Fruit fly (Drosophila melanogaster) whole organism, embryonic: ENCODE measurements around the gene CG45049.

Source experiments
- Ada2b ChIP-seq: fragments of 200-800 bp; sonication (Bioruptor generic); IDR thresholded peaks from 2 replicates; pipeline ENCODE4 v1.3.6; 2022; ENCODE audit warnings: missing biosample characterization, missing genetic modification characterization
- Blimp-1 ChIP-seq: fragments of 200-800 bp; sonication (Bioruptor generic); optimal IDR thresholded peaks from 3 replicates; lab custom pipeline; 2018; ENCODE audit warnings: missing biosample characterization, missing genetic modification characterization, mild to moderate bottlenecking, moderate library complexity, missing genetic modification reagents
- CG10462 ChIP-seq: fragments of 200-800 bp; sonication (Bioruptor generic); optimal IDR thresholded peaks from 2 replicates; lab custom pipeline; 2016; ENCODE audit warnings: missing biosample characterization, missing genetic modification characterization
- CG12391 ChIP-seq: fragments of 200-800 bp; sonication (Bioruptor generic); optimal IDR thresholded peaks from 3 replicates; lab custom pipeline; 2018; ENCODE audit warnings: missing biosample characterization, mild to moderate bottlenecking, missing genetic modification characterization, moderate library complexity
- CG14860 ChIP-seq: fragments of 200-800 bp; sonication (Bioruptor generic); IDR thresholded peaks from 3 replicates; pipeline ENCODE4 v1.3.6; 2022; ENCODE audit warnings: missing biosample characterization, missing genetic modification characterization; ENCODE audit not compliant: partially characterized antibody
- CG18599 ChIP-seq: fragments of 200-800 bp; sonication (Bioruptor generic); optimal IDR thresholded peaks from 3 replicates; lab custom pipeline; 2017; ENCODE audit warnings: missing biosample characterization, missing genetic modification characterization, mild to moderate bottlenecking, moderate library complexity, missing genetic modification reagents
- CG18764 ChIP-seq: fragments of 200-800 bp; sonication (Bioruptor generic); optimal IDR thresholded peaks from 3 replicates; lab custom pipeline; 2016; ENCODE audit warnings: missing biosample characterization, missing genetic modification characterization
- CG2875 ChIP-seq: fragments of 200-800 bp; sonication (Bioruptor generic); optimal IDR thresholded peaks from 2 replicates; lab custom pipeline; 2017; ENCODE audit warnings: missing biosample characterization, mild to moderate bottlenecking, missing genetic modification characterization, missing genetic modification reagents
- CG3163 ChIP-seq: fragments of 200-800 bp; sonication (Bioruptor generic); optimal IDR thresholded peaks from 3 replicates; lab custom pipeline; 2016; ENCODE audit warnings: missing biosample characterization, missing genetic modification characterization
- CG32532 ChIP-seq: fragments of 200-800 bp; sonication (Bioruptor generic); IDR thresholded peaks from 2 replicates; pipeline ENCODE4 v1.3.6; 2022; ENCODE audit warnings: missing biosample characterization, missing genetic modification characterization
- CG6175 ChIP-seq: fragments of 200-800 bp; sonication (Bioruptor generic); IDR thresholded peaks from 3 replicates; pipeline ENCODE4 v1.3.6; 2022; ENCODE audit warnings: missing biosample characterization, missing genetic modification characterization
- CG8290 ChIP-seq, 3 experiments: fragments of 200-800 bp; sonication (Bioruptor generic); optimal IDR thresholded peaks; 2 replicates each; lab custom pipeline; 2016 to 2019; ENCODE audit warnings: missing biosample characterization in 3 of 3, missing genetic modification characterization in 3 of 3, mild to moderate bottlenecking in 2 of 3, moderate library complexity in 1 of 3
- CG9876 ChIP-seq: fragments of 200-800 bp; sonication (Bioruptor generic); optimal IDR thresholded peaks from 2 replicates; lab custom pipeline; 2016; ENCODE audit warnings: missing biosample characterization, missing genetic modification characterization
- CG9932 ChIP-seq: fragments of 200-800 bp; sonication (Bioruptor generic); IDR thresholded peaks from 2 replicates; pipeline ENCODE4 v1.3.6; 2022; ENCODE audit warnings: missing biosample characterization, missing genetic modification characterization
- CTCF ChIP-seq: fragments of 200-800 bp; sonication (Bioruptor generic); optimal IDR thresholded peaks from 2 replicates; lab custom pipeline; 2017; ENCODE audit warnings: missing biosample characterization, mild to moderate bottlenecking, missing genetic modification characterization, moderate library complexity
- D ChIP-seq, 2 experiments: fragments of 200-800 bp in 1 of 2; fragments of >200 bp in 1 of 2; sonication (Bioruptor generic) in 1 of 2; optimal IDR thresholded peaks; 2 replicates in 1 of 2; 3 replicates in 1 of 2; lab custom pipeline; 2017; ENCODE audit warnings: mild to moderate bottlenecking in 1 of 2, missing biosample characterization in 1 of 2, missing genetic modification characterization in 1 of 2, missing genetic modification reagents in 1 of 2
- Deaf1 ChIP-seq: fragments of 200-800 bp; optimal IDR thresholded peaks from 3 replicates; lab custom pipeline; 2019; ENCODE audit warnings: missing biosample characterization, mild to moderate bottlenecking, missing genetic modification characterization, moderate library complexity
- Dp ChIP-seq: fragments of 200-800 bp; sonication (Bioruptor generic); optimal IDR thresholded peaks from 2 replicates; lab custom pipeline; 2018; ENCODE audit warnings: missing biosample characterization, mild to moderate bottlenecking, missing genetic modification characterization, moderate library complexity
- Fer1 ChIP-seq: fragments of 200-800 bp; sonication (Bioruptor generic); optimal IDR thresholded peaks from 2 replicates; lab custom pipeline; 2017; ENCODE audit warnings: missing biosample characterization, mild to moderate bottlenecking, missing genetic modification characterization
- Fer2 ChIP-seq: fragments of 200-800 bp; sonication (Bioruptor generic); optimal IDR thresholded peaks from 2 replicates; lab custom pipeline; 2018; ENCODE audit warnings: missing biosample characterization, mild to moderate bottlenecking, missing genetic modification characterization, moderate library complexity
- HLHmδ ChIP-seq: fragments of 200-800 bp; sonication (Bioruptor generic); optimal IDR thresholded peaks from 2 replicates; lab custom pipeline; 2018; ENCODE audit warnings: missing biosample characterization, mild to moderate bottlenecking, missing genetic modification characterization, moderate library complexity
- HmgZ ChIP-seq: fragments of 200-800 bp; sonication (Bioruptor generic); optimal IDR thresholded peaks from 2 replicates; lab custom pipeline; 2018; ENCODE audit warnings: missing biosample characterization, mild to moderate bottlenecking, missing genetic modification characterization
- Hr51 ChIP-seq, 2 experiments: fragments of 200-800 bp; sonication (Bioruptor generic); optimal IDR thresholded peaks; 2 replicates in 1 of 2; 3 replicates in 1 of 2; lab custom pipeline; 2016 to 2018; ENCODE audit warnings: missing biosample characterization in 2 of 2, missing genetic modification characterization in 2 of 2, mild to moderate bottlenecking in 1 of 2, moderate library complexity in 1 of 2
- Rx ChIP-seq: fragments of 200-800 bp; sonication (Bioruptor generic); IDR thresholded peaks from 2 replicates; pipeline ENCODE4 v1.3.6; 2022; ENCODE audit warnings: missing biosample characterization, missing genetic modification characterization
- Sox102F ChIP-seq: fragments of 200-800 bp; sonication (Bioruptor generic); optimal IDR thresholded peaks from 2 replicates; lab custom pipeline; 2018; ENCODE audit warnings: missing biosample characterization, mild to moderate bottlenecking, missing genetic modification characterization, moderate library complexity
- Trl ChIP-seq, 3 experiments: fragments of >200 bp in 2 of 3; fragments of 200-800 bp in 1 of 3; sonication (Bioruptor generic) in 1 of 3; optimal IDR thresholded peaks; 2 replicates in 1 of 3; 3 replicates in 2 of 3; lab custom pipeline; 2016 to 2017; ENCODE audit warnings: missing biosample characterization in 1 of 3, missing genetic modification characterization in 1 of 3
- Xrp1 ChIP-seq: fragments of 200-800 bp; sonication (Bioruptor generic); IDR thresholded peaks from 2 replicates; pipeline ENCODE4 v1.3.6; 2022; ENCODE audit warnings: missing biosample characterization, missing genetic modification characterization
- ara ChIP-seq: fragments of 200-800 bp; sonication (Bioruptor generic); IDR thresholded peaks from 2 replicates; pipeline ENCODE4 v1.3.6; 2022; ENCODE audit warnings: missing biosample characterization, missing genetic modification characterization
- bab2 ChIP-seq: fragments of 200-800 bp; sonication (Bioruptor generic); optimal IDR thresholded peaks from 2 replicates; lab custom pipeline; 2016; ENCODE audit warnings: missing biosample characterization, missing genetic modification characterization
- bcd ChIP-seq: fragments of 200-800 bp; sonication (Bioruptor generic); optimal IDR thresholded peaks from 2 replicates; lab custom pipeline; 2017; ENCODE audit warnings: missing biosample characterization, mild to moderate bottlenecking, missing genetic modification characterization
- cas ChIP-seq: fragments of 200-800 bp; sonication (Bioruptor generic); IDR thresholded peaks from 2 replicates; pipeline ENCODE4 v1.3.6; 2022; ENCODE audit warnings: missing biosample characterization, missing genetic modification characterization
- ci ChIP-seq: fragments of 200-800 bp; sonication (Bioruptor generic); IDR thresholded peaks from 3 replicates; pipeline ENCODE4 v1.3.6; 2022; ENCODE audit warnings: missing biosample characterization, missing genetic modification characterization
- fd102C ChIP-seq: fragments of 200-800 bp; sonication (Bioruptor generic); optimal IDR thresholded peaks from 2 replicates; lab custom pipeline; 2018; ENCODE audit warnings: missing biosample characterization, mild to moderate bottlenecking, missing genetic modification characterization, moderate library complexity
- jumu ChIP-seq: fragments of 200-800 bp; sonication (Bioruptor generic); optimal IDR thresholded peaks from 3 replicates; lab custom pipeline; 2016; ENCODE audit warnings: missing biosample characterization, missing genetic modification characterization
- mirr ChIP-seq: fragments of 200-800 bp; sonication (Bioruptor generic); optimal IDR thresholded peaks from 3 replicates; lab custom pipeline; 2018; ENCODE audit warnings: missing biosample characterization, mild to moderate bottlenecking, missing genetic modification characterization
- prd ChIP-seq, 3 experiments: fragments of >200 bp in 2 of 3; fragments of 200-800 bp in 1 of 3; sonication (Bioruptor generic) in 1 of 3; optimal IDR thresholded peaks in 2 of 3; IDR thresholded peaks in 1 of 3; 2 replicates in 2 of 3; 3 replicates in 1 of 3; pipeline versions ENCODE4 v1.3.6 to Lab custom; 2017 to 2022; ENCODE audit warnings: missing biosample characterization in 1 of 3, missing genetic modification characterization in 1 of 3
- sd ChIP-seq: fragments of 200-800 bp; sonication (Bioruptor generic); optimal IDR thresholded peaks from 3 replicates; lab custom pipeline; 2018; ENCODE audit warnings: missing biosample characterization, mild to moderate bottlenecking, missing genetic modification characterization, moderate library complexity
- sens ChIP-seq: fragments of 200-800 bp; sonication (Bioruptor generic); peaks from one replicate; lab custom pipeline; 2016; ENCODE audit warnings: missing biosample characterization, missing genetic modification characterization
- seq ChIP-seq: fragments of 200-800 bp; sonication (Bioruptor generic); IDR thresholded peaks from 2 replicates; pipeline ENCODE4 v1.3.6; 2022; ENCODE audit warnings: missing biosample characterization, missing genetic modification characterization
- z ChIP-seq: fragments of 200-800 bp; sonication (Bioruptor generic); IDR thresholded peaks from 3 replicates; pipeline ENCODE4 v1.3.6; 2022; ENCODE audit warnings: missing biosample characterization, missing genetic modification characterization

Gene CG45049

DNA sequence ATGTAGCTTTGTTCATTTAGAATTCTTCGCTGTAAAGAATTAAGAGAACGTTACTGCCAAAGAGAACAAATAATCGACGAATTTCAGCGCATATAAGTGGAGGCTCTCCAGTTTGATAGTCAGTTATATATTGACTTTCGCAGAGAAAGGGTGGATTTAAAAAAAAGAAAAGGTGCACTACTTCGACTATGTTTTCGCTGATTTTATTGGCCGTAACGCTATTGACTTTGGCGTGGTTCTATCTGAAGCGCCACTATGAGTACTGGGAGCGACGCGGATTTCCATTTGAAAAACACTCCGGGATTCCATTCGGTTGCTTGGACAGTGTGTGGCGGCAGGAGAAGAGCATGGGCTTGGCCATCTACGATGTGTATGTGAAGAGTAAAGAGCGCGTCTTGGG lies 28.6 kb upstream of the CG45049 start, which contains the start of gene Cyp6d4:
Cyp6d4 (plus strand) TSS at position 112 of the 400 bp plus-strand sequence.
- TF ChIP-seq Blimp-1 (no peak), CG6175 (GFP tag; lab: Robert Waterston, UW) (no peak), cas (GFP tag; lab: Robert Waterston, UW) (no peak), ci (GFP tag; lab: Robert Waterston, UW) (no peak), Sox102F (GFP tag; lab: Kevin White, UChicago) (no peak), CTCF (no peak), HmgZ (tag; lab: Kevin White, UChicago) (no peak), ara (GFP tag; lab: Robert Waterston, UW) (no peak), Rx (GFP tag; lab: Robert Waterston, UW) (no peak), Hr51 (GFP tag; optimal IDR thresholded peaks at IDR 0.05; lab: Kevin White, UChicago) (no peak), mirr (GFP tag; lab: Kevin White, UChicago) (no peak), Fer1 (GFP tag; lab: Kevin White, UChicago) (no peak), CG10462 (GFP tag; lab: Kevin White, UChicago) (no peak), CG32532 (GFP tag; lab: Robert Waterston, UW) (0 out of 2 replicates have a peak, but pooled peaks have one; percentile 29), CG12391 (tag; lab: Kevin White, UChicago) (no peak), CG9876 (GFP tag; lab: Kevin White, UChicago) (no peak), CG18764 (GFP tag; lab: Kevin White, UChicago) (no peak), CG14860 (GFP tag; lab: Robert Waterston, UW) (no peak), HLHmδ (GFP tag; lab: Kevin White, UChicago) (no peak), CG3163 (GFP tag; lab: Kevin White, UChicago) (peak; percentile 82), CG8290 (GFP tag; optimal IDR thresholded peaks at IDR 0.05; lab: Kevin White, UChicago) (no peak), CG8290 (tag; optimal IDR thresholded peaks at IDR 0.05; lab: Kevin White, UChicago) (no peak), Dp (GFP tag; lab: Kevin White, UChicago) (no peak), CG18599 (GFP tag; lab: Kevin White, UChicago) (no peak), Trl (optimal IDR thresholded peaks at IDR 0.05; lab: Kevin White, UChicago) (peak in 1 of 2 experiments; percentile 19), Trl (GFP tag; optimal IDR thresholded peaks at IDR 0.05; lab: Kevin White, UChicago) (no peak), Fer2 (tag; lab: Kevin White, UChicago) (no peak)

- no peak for TF ChIP-seq jumu (GFP tag; lab: Kevin White, UChicago)
- peak; percentile 72 for TF ChIP-seq Deaf1
- TF ChIP-seq prd (optimal IDR thresholded peaks at IDR 0.05; lab: Kevin White, UChicago) = no peak
- peak; percentile 20; the same call in 1 of the 3 replicates for TF ChIP-seq prd (GFP tag; IDR thresholded peaks at IDR 0.05; lab: Robert Waterston, UW)
- TF ChIP-seq z (GFP tag; lab: Robert Waterston, UW) = peak; percentile 63; the same call in 1 of the 3 replicates
- peak; percentile 21 for TF ChIP-seq sd (tag; lab: Kevin White, UChicago)
- no peak for TF ChIP-seq CG2875 (GFP tag; lab: Kevin White, UChicago)
- peak; percentile 50 for TF ChIP-seq sens (GFP tag; lab: Kevin White, UChicago)
- TF ChIP-seq seq (GFP tag; lab: Robert Waterston, UW) = no peak
- no peak for TF ChIP-seq Xrp1 (GFP tag; lab: Robert Waterston, UW)
- TF ChIP-seq D (optimal IDR thresholded peaks at IDR 0.05; lab: Kevin White, UChicago) = no peak
- TF ChIP-seq D (GFP tag; optimal IDR thresholded peaks at IDR 0.05; lab: Kevin White, UChicago) = no peak
- TF ChIP-seq bab2 (GFP tag; lab: Kevin White, UChicago) = no peak
- 0 out of 2 replicates have a peak, but pooled peaks have one; percentile 23 for TF ChIP-seq CG9932
- TF ChIP-seq fd102C = no peak
- TF ChIP-seq bcd (GFP tag; lab: Kevin White, UChicago) = no peak
- TF ChIP-seq Ada2b (GFP tag; lab: Robert Waterston, UW) = no peak
Observed at dm6 chr3R:22701793-22702192, 25.0 kb upstream of the CG45049 start, which contains the start of the genes CG6972 and CCAP. Gene CG6972, plus strand, starts transcription at chr3R:22702007. Gene CCAP, minus strand, starts transcription at chr3R:22702084.
